Worm (Caenorhabditis elegans) whole organism, late embryonic: Measurements from ENCODE around the gene C08F1.8.

Experiments
- C38D4.7 ChIP-seq: fragments of 200-800 bp; sonication (Bioruptor generic); optimal IDR thresholded peaks from 2 replicates; lab custom pipeline; 2018; ENCODE audit warnings: mild to moderate bottlenecking, missing genetic modification characterization, moderate library complexity, missing compliant biosample characterization
- ceh-30 ChIP-seq: fragments of 150-350 bp; optimal IDR thresholded peaks from 2 replicates; lab custom pipeline; 2014; ENCODE audit warnings: missing biosample characterization, missing genetic modification characterization
- elt-2 ChIP-seq: sonication (generic microtip); optimal IDR thresholded peaks from 2 replicates; lab custom pipeline; 2016; ENCODE audit warnings: missing genetic modification reagents, missing genetic modification characterization, missing compliant biosample characterization

DNA sequence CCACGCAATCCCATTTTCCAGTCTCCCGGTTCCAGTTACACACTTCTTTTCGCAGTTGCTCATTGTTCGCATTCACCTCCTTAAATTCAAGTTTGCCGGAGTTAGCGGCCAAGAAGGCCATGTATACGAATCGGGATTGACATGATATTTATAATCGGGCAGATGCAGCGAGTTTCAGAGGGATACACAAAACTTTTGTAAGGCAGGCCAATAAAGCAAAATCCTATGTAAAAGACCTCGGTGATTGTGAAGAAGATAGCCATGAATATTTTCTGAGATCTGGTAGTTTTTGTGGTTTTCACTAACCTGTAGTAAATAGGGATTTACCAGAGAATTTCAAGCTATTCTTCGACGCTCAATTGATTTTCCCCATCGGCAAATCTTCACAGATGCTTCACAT lies 41.4 kb downstream of the C08F1.8 start:
- TF ChIP-seq elt-2 (no peak), ceh-30 (tag; lab: Kevin White, UChicago) (no peak), C38D4.7 (GFP tag; lab: Kevin White, UChicago) (no peak)
